Fruit fly (Drosophila melanogaster) whole organism, embryonic: ENCODE data around the gene CG9184.

ENCODE experiments used
- Atf-2 ChIP-seq: fragments of 200-800 bp; sonication (Bioruptor generic); optimal IDR thresholded peaks from 2 replicates; lab custom pipeline; 2016; ENCODE audit warnings: missing biosample characterization, missing genetic modification characterization
- Atf3 ChIP-seq: fragments of 200-800 bp; sonication (Bioruptor generic); optimal IDR thresholded peaks from 3 replicates; lab custom pipeline; 2016; ENCODE audit warnings: missing biosample characterization, missing genetic modification characterization
- B-H1 ChIP-seq: fragments of 200-800 bp; sonication (Bioruptor generic); IDR thresholded peaks from 3 replicates; pipeline ENCODE4 v1.3.6; 2022; ENCODE audit warnings: missing biosample characterization, missing genetic modification characterization
- Bdp1 ChIP-seq: fragments of 200-800 bp; sonication (Bioruptor generic); optimal IDR thresholded peaks from 3 replicates; lab custom pipeline; 2016; ENCODE audit warnings: missing biosample characterization, missing genetic modification characterization
- CG12659 ChIP-seq: fragments of 200-800 bp; sonication (Bioruptor generic); optimal IDR thresholded peaks from 3 replicates; lab custom pipeline; 2017; ENCODE audit warnings: mild to moderate bottlenecking, missing biosample characterization, missing genetic modification reagents, missing genetic modification characterization
- CG13296 ChIP-seq: fragments of 200-800 bp; sonication (Bioruptor generic); optimal IDR thresholded peaks from 3 replicates; lab custom pipeline; 2018; ENCODE audit warnings: missing biosample characterization, mild to moderate bottlenecking, missing genetic modification characterization
- CG13424 ChIP-seq: fragments of 200-800 bp; sonication (Bioruptor generic); optimal IDR thresholded peaks from 2 replicates; lab custom pipeline; 2019; ENCODE audit warnings: missing biosample characterization, mild to moderate bottlenecking, missing genetic modification characterization, moderate library complexity
- CG15269 ChIP-seq: fragments of 200-800 bp; sonication (Bioruptor generic); optimal IDR thresholded peaks from 2 replicates; lab custom pipeline; 2018; ENCODE audit warnings: missing biosample characterization, mild to moderate bottlenecking, missing genetic modification characterization, moderate library complexity
- CG1832 ChIP-seq: fragments of 200-800 bp; sonication (Bioruptor generic); optimal IDR thresholded peaks from 2 replicates; lab custom pipeline; 2017; ENCODE audit warnings: missing biosample characterization, mild to moderate bottlenecking, missing genetic modification characterization, inconsistent platforms
- CG2120 ChIP-seq: fragments of 200-800 bp; sonication (Bioruptor generic); optimal IDR thresholded peaks from 3 replicates; lab custom pipeline; 2016; ENCODE audit warnings: missing biosample characterization, missing genetic modification characterization
- CG2199 ChIP-seq: fragments of 200-800 bp; sonication (Bioruptor generic); IDR thresholded peaks from 3 replicates; pipeline ENCODE4 v1.3.6; 2022; ENCODE audit warnings: missing biosample characterization, missing genetic modification characterization
- CG30431 ChIP-seq: fragments of 200-800 bp; sonication (Bioruptor generic); optimal IDR thresholded peaks from 2 replicates; lab custom pipeline; 2017; ENCODE audit warnings: missing biosample characterization, missing genetic modification characterization
- CG31365 ChIP-seq: fragments of 200-800 bp; sonication (Bioruptor generic); optimal IDR thresholded peaks from 2 replicates; lab custom pipeline; 2018; ENCODE audit warnings: missing biosample characterization, mild to moderate bottlenecking, missing genetic modification characterization
- CG3281 ChIP-seq: fragments of 200-800 bp; sonication (Bioruptor generic); optimal IDR thresholded peaks from 3 replicates; lab custom pipeline; 2017; ENCODE audit warnings: missing biosample characterization, mild to moderate bottlenecking, missing genetic modification characterization
- CG6813 ChIP-seq: fragments of 200-800 bp; sonication (Bioruptor generic); optimal IDR thresholded peaks from 2 replicates; lab custom pipeline; 2017; ENCODE audit warnings: missing biosample characterization, missing genetic modification characterization, mild to moderate bottlenecking, moderate library complexity, missing genetic modification reagents
- CG7963 ChIP-seq: fragments of 200-800 bp; sonication (Bioruptor generic); IDR thresholded peaks from 3 replicates; pipeline ENCODE4 v1.3.6; 2022; ENCODE audit warnings: missing biosample characterization, missing genetic modification characterization; ENCODE audit not compliant: partially characterized antibody
- CG7987 ChIP-seq: fragments of 200-800 bp; sonication (Bioruptor generic); optimal IDR thresholded peaks from 2 replicates; lab custom pipeline; 2018; ENCODE audit warnings: missing biosample characterization, mild to moderate bottlenecking, missing genetic modification characterization, moderate library complexity
- Camta ChIP-seq: fragments of 200-800 bp; sonication (Bioruptor generic); optimal IDR thresholded peaks from 2 replicates; lab custom pipeline; 2016; ENCODE audit warnings: missing biosample characterization, missing genetic modification characterization
- CrebB ChIP-seq: fragments of 200-800 bp; sonication (Bioruptor generic); optimal IDR thresholded peaks from 3 replicates; lab custom pipeline; 2018; ENCODE audit warnings: missing biosample characterization, mild to moderate bottlenecking, missing genetic modification characterization
- Deaf1 ChIP-seq: fragments of 200-800 bp; optimal IDR thresholded peaks from 3 replicates; lab custom pipeline; 2019; ENCODE audit warnings: missing biosample characterization, mild to moderate bottlenecking, missing genetic modification characterization, moderate library complexity
- Dek ChIP-seq: fragments of 200-800 bp; sonication (Bioruptor generic); optimal IDR thresholded peaks from 3 replicates; lab custom pipeline; 2019; ENCODE audit warnings: missing biosample characterization, mild to moderate bottlenecking, missing genetic modification characterization, moderate library complexity
- Dip3 ChIP-seq: fragments of 200-800 bp; sonication (Bioruptor generic); optimal IDR thresholded peaks from 3 replicates; lab custom pipeline; 2016; ENCODE audit warnings: missing biosample characterization, missing genetic modification characterization
- Dll ChIP-seq: fragments of 200-800 bp; sonication (Bioruptor generic); IDR thresholded peaks from 4 replicates; pipeline ENCODE4 v1.3.6; 2022; ENCODE audit warnings: missing biosample characterization, missing genetic modification characterization; ENCODE audit not compliant: partially characterized antibody
- Gsc ChIP-seq: fragments of 200-800 bp; sonication (Bioruptor generic); IDR thresholded peaks from 2 replicates; pipeline ENCODE4 v1.3.6; 2022; ENCODE audit warnings: missing biosample characterization, missing genetic modification characterization
- Jarid2 ChIP-seq: fragments of 200-800 bp; sonication (Bioruptor generic); optimal IDR thresholded peaks from 3 replicates; lab custom pipeline; 2017; ENCODE audit warnings: mild to moderate bottlenecking, missing biosample characterization, missing genetic modification reagents, missing genetic modification characterization
- MBD-R2 ChIP-seq: fragments of 200-800 bp; sonication (Bioruptor generic); IDR thresholded peaks from 2 replicates; pipeline ENCODE4 v1.3.6; 2022; ENCODE audit warnings: missing biosample characterization, missing genetic modification characterization
- Myb ChIP-seq: fragments of 200-800 bp; sonication (Bioruptor generic); optimal IDR thresholded peaks from 2 replicates; lab custom pipeline; 2016; ENCODE audit warnings: missing biosample characterization, missing genetic modification characterization
- Side ChIP-seq: fragments of 200-800 bp; sonication (Bioruptor generic); optimal IDR thresholded peaks from 2 replicates; lab custom pipeline; 2016; ENCODE audit warnings: missing biosample characterization, missing genetic modification characterization
- Six4 ChIP-seq: fragments of 200-800 bp; sonication (Bioruptor generic); optimal IDR thresholded peaks from 2 replicates; lab custom pipeline; 2016; ENCODE audit warnings: missing biosample characterization, missing genetic modification characterization
- aop ChIP-seq: fragments of 200-800 bp; sonication (Bioruptor generic); IDR thresholded peaks from 2 replicates; pipeline ENCODE4 v1.3.6; 2022; ENCODE audit warnings: missing biosample characterization, missing genetic modification characterization
- ara ChIP-seq: fragments of 200-800 bp; sonication (Bioruptor generic); IDR thresholded peaks from 2 replicates; pipeline ENCODE4 v1.3.6; 2022; ENCODE audit warnings: missing biosample characterization, missing genetic modification characterization
- az2 ChIP-seq: fragments of 200-800 bp; sonication (Bioruptor generic); optimal IDR thresholded peaks from 3 replicates; lab custom pipeline; 2016; ENCODE audit warnings: missing biosample characterization, missing genetic modification characterization
- btn ChIP-seq: fragments of 200-800 bp; sonication (Bioruptor generic); optimal IDR thresholded peaks from 2 replicates; lab custom pipeline; 2016; ENCODE audit warnings: missing biosample characterization, missing genetic modification characterization
- caup ChIP-seq: fragments of 200-800 bp; sonication (Bioruptor generic); optimal IDR thresholded peaks from 3 replicates; lab custom pipeline; 2017; ENCODE audit warnings: missing biosample characterization, mild to moderate bottlenecking, missing genetic modification characterization, moderate library complexity; ENCODE audit not compliant: severe bottlenecking
- dati ChIP-seq: fragments of 200-800 bp; sonication (Bioruptor generic); IDR thresholded peaks from 2 replicates; pipeline ENCODE4 v1.3.6; 2022; ENCODE audit warnings: missing biosample characterization, missing genetic modification characterization
- dimm ChIP-seq: fragments of 200-800 bp; sonication (Bioruptor generic); IDR thresholded peaks from 2 replicates; pipeline ENCODE4 v1.3.6; 2022; ENCODE audit warnings: missing biosample characterization, missing genetic modification characterization
- ewg ChIP-seq: fragments of 200-800 bp; sonication (Bioruptor generic); optimal IDR thresholded peaks from 3 replicates; lab custom pipeline; 2017; ENCODE audit warnings: mild to moderate bottlenecking, missing biosample characterization, missing genetic modification reagents, missing genetic modification characterization
- gcm2 ChIP-seq: fragments of 200-800 bp; sonication (Bioruptor generic); optimal IDR thresholded peaks from 2 replicates; lab custom pipeline; 2016; ENCODE audit warnings: missing biosample characterization, missing genetic modification characterization
- grn ChIP-seq: fragments of 200-800 bp; sonication (Bioruptor generic); optimal IDR thresholded peaks from 3 replicates; lab custom pipeline; 2017; ENCODE audit warnings: missing biosample characterization, missing genetic modification characterization
- hkb ChIP-seq, 2 experiments: fragments of 200-800 bp in 1 of 2; fragments of >200 bp in 1 of 2; sonication (Bioruptor generic) in 1 of 2; IDR thresholded peaks in 1 of 2; optimal IDR thresholded peaks in 1 of 2; 2 replicates each; pipeline versions ENCODE4 v1.3.6 to Lab custom; 2017 to 2022; ENCODE audit warnings: missing biosample characterization in 1 of 2, missing genetic modification characterization in 1 of 2
- jigr1 ChIP-seq: fragments of 200-800 bp; sonication (Bioruptor generic); IDR thresholded peaks from 3 replicates; pipeline ENCODE4 v1.3.6; 2022; ENCODE audit warnings: missing biosample characterization, missing genetic modification characterization
- lbe ChIP-seq: fragments of 200-800 bp; sonication (Bioruptor generic); optimal IDR thresholded peaks from 2 replicates; lab custom pipeline; 2016; ENCODE audit warnings: missing biosample characterization, mild to moderate bottlenecking, missing genetic modification characterization
- onecut ChIP-seq: fragments of 200-800 bp; sonication (Bioruptor generic); IDR thresholded peaks from 2 replicates; pipeline ENCODE4 v1.3.6; 2022; ENCODE audit warnings: missing biosample characterization, missing genetic modification characterization
- sima ChIP-seq: fragments of 200-800 bp; sonication (Bioruptor generic); optimal IDR thresholded peaks from 2 replicates; lab custom pipeline; 2016; ENCODE audit warnings: missing biosample characterization, missing genetic modification characterization
- slbo ChIP-seq: fragments of 200-800 bp; sonication (Bioruptor generic); IDR thresholded peaks from 2 replicates; pipeline ENCODE4 v1.3.6; 2022; ENCODE audit warnings: missing biosample characterization, missing genetic modification characterization
- tin ChIP-seq: fragments of 200-800 bp; sonication (Bioruptor generic); optimal IDR thresholded peaks from 3 replicates; lab custom pipeline; 2016; ENCODE audit warnings: missing biosample characterization, missing genetic modification characterization
- tup ChIP-seq: fragments of 200-800 bp; sonication (Bioruptor generic); optimal IDR thresholded peaks from 2 replicates; lab custom pipeline; 2016; ENCODE audit warnings: missing biosample characterization, mild to moderate bottlenecking, missing genetic modification characterization, moderate library complexity
- tx ChIP-seq: fragments of 200-800 bp; sonication (Bioruptor generic); optimal IDR thresholded peaks from 2 replicates; lab custom pipeline; 2016; ENCODE audit warnings: missing biosample characterization, missing genetic modification characterization
- zfh2 ChIP-seq: fragments of 200-800 bp; sonication (Bioruptor generic); optimal IDR thresholded peaks from 2 replicates; lab custom pipeline; 2016; ENCODE audit warnings: missing biosample characterization, missing genetic modification characterization

Gene CG9184

DNA sequence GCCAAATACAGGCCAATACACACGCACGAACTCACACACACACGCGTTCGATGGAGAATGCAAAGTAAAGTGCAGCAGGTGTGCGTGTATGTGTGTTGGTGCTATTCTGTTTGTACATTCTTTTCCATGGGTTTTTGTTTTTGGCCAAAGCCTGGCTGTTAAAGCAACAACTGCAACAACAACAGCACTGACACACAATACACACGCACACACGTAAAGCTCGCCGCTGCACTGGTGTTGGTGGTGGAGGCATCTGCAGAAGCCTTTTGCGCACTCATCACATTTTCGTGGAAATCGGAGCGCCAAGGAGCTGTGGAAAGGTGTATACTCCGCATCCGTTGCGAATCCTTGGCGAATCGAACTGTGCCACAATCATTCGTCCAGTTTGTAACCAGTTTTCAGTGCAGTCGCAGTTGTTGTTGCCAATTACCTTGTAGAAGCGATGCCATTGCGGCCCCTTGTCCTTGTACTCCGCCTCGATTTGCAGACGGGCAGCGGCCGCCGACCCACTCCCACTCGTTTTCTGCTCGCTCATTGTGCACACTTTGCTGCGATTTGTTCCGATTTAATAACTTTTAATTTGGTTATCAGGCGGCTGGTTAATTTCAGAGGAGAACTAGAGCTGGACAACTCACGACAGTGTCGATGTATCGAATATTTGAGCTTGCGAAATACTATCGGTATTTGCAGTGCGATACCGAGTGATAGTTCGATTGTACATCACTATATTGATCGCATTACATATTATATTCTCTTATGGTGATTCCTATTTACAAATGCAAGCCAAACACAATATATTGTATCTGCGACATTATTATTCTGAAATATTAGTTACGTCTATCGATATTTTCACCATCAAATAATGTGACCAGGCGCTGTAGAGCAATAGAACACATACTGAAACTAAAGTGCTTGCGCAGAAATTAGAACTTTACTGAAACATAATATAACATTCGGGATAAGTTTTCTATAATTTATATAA is 27.6 kb upstream of the CG9184 start (continued):
- peak; percentile 9 for TF ChIP-seq Side (GFP tag; lab: Kevin White, UChicago)
- TF ChIP-seq B-H1 (GFP tag; lab: Robert Waterston, UW) = no peak
- peak; percentile 11 for TF ChIP-seq caup (GFP tag; lab: Kevin White, UChicago)
- TF ChIP-seq CG7963 (GFP tag; lab: Robert Waterston, UW) = peak; percentile 97
- TF ChIP-seq grn (GFP tag; lab: Kevin White, UChicago) = no peak
- TF ChIP-seq CG13424 = peak; percentile 43
- no peak for TF ChIP-seq dimm
- TF ChIP-seq Myb = peak; percentile 15
- TF ChIP-seq CG6813 (GFP tag; lab: Kevin White, UChicago) = no peak
- peak; percentile 36 for TF ChIP-seq Bdp1 (GFP tag; lab: Kevin White, UChicago)
- no peak for TF ChIP-seq dati (GFP tag; lab: Robert Waterston, UW)
- TF ChIP-seq CrebB (tag; lab: Kevin White, UChicago) = no peak
- TF ChIP-seq CG15269 = peak; percentile 38
- TF ChIP-seq Atf3 (GFP tag; lab: Kevin White, UChicago) = no peak
- no peak for TF ChIP-seq CG1832 (GFP tag; lab: Kevin White, UChicago)
- TF ChIP-seq ara = no peak
- peak; percentile 22 for TF ChIP-seq CG13296 (GFP tag; lab: Kevin White, UChicago)
- TF ChIP-seq tup (GFP tag; lab: Kevin White, UChicago) = no peak
- peak; percentile 47 for TF ChIP-seq lbe (GFP tag; lab: Kevin White, UChicago)
- peak; percentile 38 for TF ChIP-seq zfh2 (GFP tag; lab: Kevin White, UChicago)
- peak; percentile 55 for TF ChIP-seq ewg (GFP tag; lab: Kevin White, UChicago)
- TF ChIP-seq hkb (optimal IDR thresholded peaks at IDR 0.05; lab: Kevin White, UChicago) = no peak
- no peak for TF ChIP-seq hkb (GFP tag; IDR thresholded peaks at IDR 0.05; lab: Robert Waterston, UW)
- TF ChIP-seq Dll (GFP tag; lab: Robert Waterston, UW) = peak; percentile 98
- TF ChIP-seq Atf-2 (GFP tag; lab: Kevin White, UChicago) = no peak
- no peak for TF ChIP-seq Jarid2 (GFP tag; lab: Kevin White, UChicago)
- peak; percentile 61 for TF ChIP-seq CG2120 (GFP tag; lab: Kevin White, UChicago)
- peak; percentile 38 for TF ChIP-seq Camta (GFP tag; lab: Kevin White, UChicago)
- TF ChIP-seq slbo (GFP tag; lab: Robert Waterston, UW) = peak; percentile 77
- peak; percentile 33 for TF ChIP-seq az2
- peak; percentile 51 for TF ChIP-seq MBD-R2 (GFP tag; lab: Robert Waterston, UW)
- TF ChIP-seq tin (GFP tag; lab: Kevin White, UChicago) = peak; percentile 11
- TF ChIP-seq Gsc (GFP tag; lab: Robert Waterston, UW) = no peak
- TF ChIP-seq Dek = peak; percentile 45
- TF ChIP-seq gcm2 (GFP tag; lab: Kevin White, UChicago) = no peak
- TF ChIP-seq tx (GFP tag; lab: Kevin White, UChicago) = peak; percentile 34
- no peak for TF ChIP-seq aop (GFP tag; lab: Robert Waterston, UW)
- TF ChIP-seq onecut (GFP tag; lab: Robert Waterston, UW) = no peak
- TF ChIP-seq CG31365 (tag; lab: Kevin White, UChicago) = no peak
- TF ChIP-seq sima = no peak
- no peak for TF ChIP-seq Six4 (GFP tag; lab: Kevin White, UChicago)
- TF ChIP-seq CG3281 (GFP tag; lab: Kevin White, UChicago) = peak; percentile 4
- TF ChIP-seq jigr1 (GFP tag; lab: Robert Waterston, UW) = no peak
- TF ChIP-seq CG7987 (GFP tag; lab: Kevin White, UChicago) = no peak
- TF ChIP-seq Dip3 = no peak
- no peak for TF ChIP-seq CG30431
- TF ChIP-seq CG12659 (GFP tag; lab: Kevin White, UChicago) = peak; percentile 60
- no peak for TF ChIP-seq Deaf1 (tag; lab: Kevin White, UChicago)
- no peak for TF ChIP-seq btn
- TF ChIP-seq CG2199 (GFP tag; lab: Robert Waterston, UW) = no peak
